Worm (Caenorhabditis elegans): ENCODE results near the gene asp-17.
"Not testable (repeated sequence)": the region's sequence is repeated elsewhere in the genome, so short reads cannot be mapped to it uniquely, and the experiment has no call there.

The asp-17 gene

ce11 chrV:19024683-19025082 is 12.4 kb downstream of the asp-17 start, which contains the start of gene Y39B6A.29:
Gene Y39B6A.29, minus strand, starts transcription at chrV:19024783.
- TF ChIP-seq aha-1 (tag; optimal IDR thresholded peaks at IDR 0.05): no peak
- no peak for TF ChIP-seq mef-2 (tag; optimal IDR thresholded peaks at IDR 0.05)
- no peak for TF ChIP-seq nhr-77 (tag; optimal IDR thresholded peaks at IDR 0.05)
- no peak for TF ChIP-seq mep-1 (tag; optimal IDR thresholded peaks at IDR 0.05)
- no peak for TF ChIP-seq efl-1 (optimal IDR thresholded peaks at IDR 0.05)
- TF ChIP-seq efl-1 (GFP tag; optimal IDR thresholded peaks at IDR 0.05 in 1 of 2): no peak
- TF ChIP-seq ceh-82 (tag; optimal IDR thresholded peaks at IDR 0.05): no peak
- TF ChIP-seq egl-27 (tag; optimal IDR thresholded peaks at IDR 0.05): no peak
- TF ChIP-seq isw-1 (GFP tag; IDR thresholded peaks at IDR 0.05): no peak
- no peak for TF ChIP-seq nhr-85 (tag)
- TF ChIP-seq C16A3.4 (tag; optimal IDR thresholded peaks at IDR 0.05): no peak
- no peak for TF ChIP-seq nhr-19 (GFP tag; conservative IDR thresholded peaks at IDR 0.05)
- no peak for TF ChIP-seq Y116A8C.19 (tag; optimal IDR thresholded peaks at IDR 0.05; ENCODE audit: borderline replicate concordance)

ce11 chrV:19019239-19019638 is 17.9 kb downstream of the asp-17 start:
- TF ChIP-seq fkh-4 (tag; optimal IDR thresholded peaks at IDR 0.05; ENCODE audit: borderline replicate concordance): no peak
- no peak for TF ChIP-seq nhr-71 (tag; optimal IDR thresholded peaks at IDR 0.05)
- no peak for TF ChIP-seq unc-62 (GFP tag; optimal IDR thresholded peaks at IDR 0.05)
- TF ChIP-seq C34B4.2 (tag; optimal IDR thresholded peaks at IDR 0.05): no peak
- TF ChIP-seq alr-1 (tag; optimal IDR thresholded peaks at IDR 0.05; ENCODE audit: borderline replicate concordance): no peak
- TF ChIP-seq blmp-1 (tag; optimal IDR thresholded peaks at IDR 0.05): no peak
- TF ChIP-seq lsy-2 (tag; optimal IDR thresholded peaks at IDR 0.05): no peak
- TF ChIP-seq lin-35 (GFP tag; optimal IDR thresholded peaks at IDR 0.05): no peak
- no peak for TF ChIP-seq dpl-1 (GFP tag; optimal IDR thresholded peaks at IDR 0.05)
- no peak for TF ChIP-seq C04F5.9 (tag; optimal IDR thresholded peaks at IDR 0.05)
- TF ChIP-seq ces-1 (GFP tag; optimal IDR thresholded peaks at IDR 0.05): no peak
- no peak for TF ChIP-seq isw-1 (GFP tag; IDR thresholded peaks at IDR 0.05)
- no peak for TF ChIP-seq hlh-4 (tag; optimal IDR thresholded peaks at IDR 0.05)
- no peak for TF ChIP-seq zip-4 (GFP tag; optimal IDR thresholded peaks at IDR 0.05)
- TF ChIP-seq unc-98 (GFP tag; IDR thresholded peaks at IDR 0.05): no peak
- no peak for TF ChIP-seq fkh-8 (tag; optimal IDR thresholded peaks at IDR 0.05)
- TF ChIP-seq nhr-11 (tag; optimal IDR thresholded peaks at IDR 0.05): no peak
- TF ChIP-seq snu-23 (GFP tag; optimal IDR thresholded peaks at IDR 0.05): no peak
- no peak for TF ChIP-seq fkh-10 (GFP tag; optimal IDR thresholded peaks at IDR 0.05)

ce11 chrV:19014273-19014672 is 22.8 kb downstream of the asp-17 start, which contains the start of gene Y39B6A.30:
Gene Y39B6A.30, plus strand, starts transcription at chrV:19014573.
- TF ChIP-seq tlp-1, mdl-1, elt-2 (tag; optimal IDR thresholded peaks at IDR 0.05): not testable (repeated sequence)

- TF ChIP-seq ces-1 (GFP tag; optimal IDR thresholded peaks at IDR 0.05) (no peak), zip-4 (GFP tag; optimal IDR thresholded peaks at IDR 0.05) (no peak), nhr-28 (tag; optimal IDR thresholded peaks at IDR 0.05) (no peak), elt-2 (tag; optimal IDR thresholded peaks at IDR 0.05) (no peak), tbx-2 (tag; optimal IDR thresholded peaks at IDR 0.05) (no peak)
These were observed 23.9 kb downstream of the asp-17 start for ce11 chrV:19013215-19013614.

- TF ChIP-seq mef-2 (tag; optimal IDR thresholded peaks at IDR 0.05) (no peak), snu-23 (GFP tag; optimal IDR thresholded peaks at IDR 0.05) (no peak), egl-13 (tag; optimal IDR thresholded peaks at IDR 0.05) (no peak)
These were observed 26.7 kb downstream of the asp-17 start for ce11 chrV:19010405-19010804.

All from whole organism, L1 larva.